Worm (Caenorhabditis elegans) whole organism, L4 larva: Measurements from ENCODE around the gene dlc-2.
A peak's percentile ranks its signal among the peaks of the same experiment; 100 is the strongest.

Experiments used
- F44E2.7 ChIP-seq: fragments of 200-800 bp; sonication (Bioruptor generic); IDR thresholded peaks from 2 replicates; pipeline ENCODE4 v2.1.2; 2022; ENCODE audit warnings: missing genetic modification characterization, missing compliant biosample characterization
- T26A8.4 ChIP-seq: fragments of 200-800 bp; sonication (Bioruptor generic); IDR thresholded peaks from 2 replicates; pipeline ENCODE4 v1.3.6; 2022; ENCODE audit warnings: missing genetic modification characterization, missing compliant biosample characterization
- Y5F2A.4 ChIP-seq: fragments of 200-800 bp; sonication (Bioruptor generic); optimal IDR thresholded peaks from 2 replicates; lab custom pipeline; 2018; ENCODE audit warnings: mild to moderate bottlenecking, missing genetic modification characterization, missing compliant biosample characterization
- Y75B8A.6 ChIP-seq: fragments of 200-800 bp; sonication (Bioruptor generic); IDR thresholded peaks from 2 replicates; pipeline ENCODE4 v1.3.6; 2022; ENCODE audit warnings: missing genetic modification reagents, missing genetic modification characterization, missing compliant biosample characterization
- ZK337.2 ChIP-seq: fragments of 200-800 bp; sonication (Bioruptor generic); IDR thresholded peaks from 2 replicates; pipeline ENCODE4 v1.3.6; 2022; ENCODE audit warnings: missing genetic modification reagents, missing genetic modification characterization, missing compliant biosample characterization
- ZK546.5 ChIP-seq, 2 experiments: sonication (generic microtip); optimal IDR thresholded peaks; 2 replicates each; lab custom pipeline; 2017; ENCODE audit warnings: missing biosample characterization in 2 of 2, missing genetic modification characterization in 2 of 2
- aha-1 ChIP-seq: fragments of 150-350 bp; peaks from one replicate; lab custom pipeline; 2014; ENCODE audit warnings: missing biosample characterization, missing genetic modification characterization
- attf-4 ChIP-seq: sonication (generic microtip); optimal IDR thresholded peaks from 3 replicates; lab custom pipeline; 2017; ENCODE audit warnings: missing biosample characterization, missing genetic modification characterization
- ceh-20 ChIP-seq: fragments of 200-800 bp; sonication (Bioruptor generic); IDR thresholded peaks from 2 replicates; pipeline ENCODE4 v1.3.6; 2022; ENCODE audit warnings: missing genetic modification reagents, missing genetic modification characterization, missing compliant biosample characterization
- ceh-32 ChIP-seq: sonication (generic microtip); optimal IDR thresholded peaks from 2 replicates; lab custom pipeline; 2016; ENCODE audit warnings: mild to moderate bottlenecking, missing genetic modification characterization, missing compliant biosample characterization; ENCODE audit not compliant: poor library complexity
- ceh-62 ChIP-seq: sonication (generic microtip); optimal IDR thresholded peaks from 2 replicates; lab custom pipeline; 2017; ENCODE audit warnings: missing biosample characterization, missing genetic modification characterization
- daf-12 ChIP-seq: fragments of 150-350 bp; optimal IDR thresholded peaks from 2 replicates; lab custom pipeline; 2014; ENCODE audit warnings: missing biosample characterization, missing genetic modification reagents, missing genetic modification characterization
- dmd-9 ChIP-seq: fragments of 200-800 bp; sonication (Bioruptor generic); IDR thresholded peaks from 2 replicates; pipeline ENCODE4 v1.3.6; 2022; ENCODE audit warnings: missing genetic modification reagents, missing genetic modification characterization, missing compliant biosample characterization
- egl-27 ChIP-seq: sonication (generic microtip); optimal IDR thresholded peaks from 3 replicates; lab custom pipeline; 2017; ENCODE audit warnings: missing biosample characterization, missing genetic modification reagents, missing genetic modification characterization
- egl-43 ChIP-seq: fragments of 200-800 bp; sonication (Bioruptor generic); IDR thresholded peaks from 2 replicates; pipeline ENCODE4 v1.3.6; 2022; ENCODE audit warnings: missing genetic modification reagents, missing genetic modification characterization, missing compliant biosample characterization
- gei-8 ChIP-seq: fragments of 200-800 bp; sonication (Bioruptor generic); optimal IDR thresholded peaks from 2 replicates; lab custom pipeline; 2018; ENCODE audit warnings: mild to moderate bottlenecking, missing genetic modification characterization, missing compliant biosample characterization
- hif-1 ChIP-seq, 2 experiments: sonication (generic microtip); optimal IDR thresholded peaks; 2 replicates each; lab custom pipeline; 2016 to 2017; ENCODE audit warnings: missing compliant biosample characterization in 2 of 2, missing genetic modification characterization in 2 of 2, missing genetic modification reagents in 2 of 2, missing genotype in 2 of 2, mild to moderate bottlenecking in 1 of 2
- hlh-11 ChIP-seq: fragments of 200-800 bp; sonication (Bioruptor generic); optimal IDR thresholded peaks from 2 replicates; lab custom pipeline; 2018; ENCODE audit warnings: mild to moderate bottlenecking, missing genetic modification characterization, missing compliant biosample characterization
- jun-1 ChIP-seq: fragments of 150-350 bp; optimal IDR thresholded peaks from 2 replicates; lab custom pipeline; 2014; ENCODE audit warnings: missing biosample characterization, missing genetic modification reagents, missing genetic modification characterization
- lin-15B ChIP-seq: fragments of 150-350 bp; sonication (generic microtip); optimal IDR thresholded peaks from 3 replicates; lab custom pipeline; 2014; ENCODE audit warnings: missing biosample characterization, missing genetic modification characterization
- lin-29 ChIP-seq: fragments of 200-800 bp; sonication (Bioruptor generic); IDR thresholded peaks from 2 replicates; pipeline ENCODE4 v1.3.6; 2022; ENCODE audit warnings: missing genetic modification reagents, missing genetic modification characterization, missing compliant biosample characterization
- lin-39 ChIP-seq: fragments of 150-350 bp; optimal IDR thresholded peaks from 2 replicates; lab custom pipeline; 2014; ENCODE audit warnings: missing biosample characterization, missing genetic modification reagents, missing genetic modification characterization
- lsy-2 ChIP-seq, 2 experiments: fragments of 150-350 bp in 1 of 2; sonication (generic microtip) in 1 of 2; optimal IDR thresholded peaks; 2 replicates each; lab custom pipeline; 2014 to 2017; ENCODE audit warnings: missing biosample characterization in 2 of 2, missing genetic modification characterization in 2 of 2
- madf-5 ChIP-seq, 2 experiments: fragments of 200-800 bp; sonication (Bioruptor generic); IDR thresholded peaks; 2 replicates each; pipeline ENCODE4 v1.3.6; 2022; ENCODE audit warnings: missing compliant biosample characterization in 2 of 2, missing genetic modification characterization in 2 of 2
- mdt-29 ChIP-seq: fragments of 200-800 bp; sonication (Bioruptor generic); IDR thresholded peaks from 2 replicates; pipeline ENCODE4 v1.3.6; 2022; ENCODE audit warnings: missing genetic modification reagents, missing genetic modification characterization, missing compliant biosample characterization
- mep-1 ChIP-seq: fragments of 150-350 bp; sonication (generic microtip); optimal IDR thresholded peaks from 3 replicates; lab custom pipeline; 2014; ENCODE audit warnings: missing biosample characterization, missing genetic modification characterization
- nhr-102 ChIP-seq: sonication (generic microtip); optimal IDR thresholded peaks from 2 replicates; lab custom pipeline; 2016; ENCODE audit warnings: mild to moderate bottlenecking, missing genetic modification characterization, moderate library complexity, missing compliant biosample characterization
- nhr-11 ChIP-seq: fragments of 150-350 bp; optimal IDR thresholded peaks from 2 replicates; lab custom pipeline; 2014; ENCODE audit warnings: missing biosample characterization, missing genetic modification characterization
- nhr-28 ChIP-seq: fragments of 150-350 bp; optimal IDR thresholded peaks from 2 replicates; lab custom pipeline; 2014; ENCODE audit warnings: missing biosample characterization, missing genetic modification characterization
- nhr-41 ChIP-seq: fragments of 200-800 bp; sonication (Bioruptor generic); IDR thresholded peaks from 2 replicates; pipeline ENCODE4 v1.3.6; 2022; ENCODE audit warnings: missing genetic modification reagents, missing genetic modification characterization, missing compliant biosample characterization
- nhr-42 ChIP-seq: fragments of 200-800 bp; sonication (Bioruptor generic); IDR thresholded peaks from 2 replicates; pipeline ENCODE4 v1.3.6; 2022; ENCODE audit warnings: missing genetic modification characterization, missing compliant biosample characterization
- pqm-1 ChIP-seq: sonication (generic microtip); optimal IDR thresholded peaks from 2 replicates; lab custom pipeline; 2017; ENCODE audit warnings: missing biosample characterization, missing genetic modification characterization
- rbr-2 ChIP-seq: sonication (generic microtip); optimal IDR thresholded peaks from 2 replicates; lab custom pipeline; 2016; ENCODE audit warnings: missing genotype, missing genetic modification characterization, missing compliant biosample characterization
- sdz-12 ChIP-seq: fragments of 200-800 bp; sonication (Bioruptor generic); optimal IDR thresholded peaks from 2 replicates; lab custom pipeline; 2018; ENCODE audit warnings: mild to moderate bottlenecking, missing genetic modification characterization, missing compliant biosample characterization
- set-16 ChIP-seq: fragments of 200-800 bp; sonication (Bioruptor generic); IDR thresholded peaks from 2 replicates; pipeline ENCODE4 v1.3.6; 2022; ENCODE audit warnings: missing genetic modification reagents, missing genetic modification characterization, missing compliant biosample characterization
- snpc-1.2 ChIP-seq: fragments of 200-800 bp; sonication (Bioruptor generic); IDR thresholded peaks from 2 replicates; pipeline ENCODE4 v1.3.6; 2022; ENCODE audit warnings: missing genetic modification reagents, missing genetic modification characterization, missing compliant biosample characterization
- spr-1 ChIP-seq: sonication (generic microtip); optimal IDR thresholded peaks from 2 replicates; lab custom pipeline; 2016; ENCODE audit warnings: mild to moderate bottlenecking, missing genetic modification characterization, missing compliant biosample characterization
- tag-97 ChIP-seq: fragments of 200-800 bp; sonication (Bioruptor generic); IDR thresholded peaks from 2 replicates; pipeline ENCODE4 v1.3.6; 2022; ENCODE audit warnings: missing genetic modification characterization, missing compliant biosample characterization
- tra-1 ChIP-seq: fragments of 200-800 bp; sonication (Bioruptor generic); IDR thresholded peaks from 2 replicates; pipeline ENCODE4 v1.3.6; 2022; ENCODE audit warnings: missing genetic modification reagents, missing genetic modification characterization, missing compliant biosample characterization
- unc-62 ChIP-seq, 3 experiments: fragments of 150-350 bp in 1 of 3; sonication (generic microtip); optimal IDR thresholded peaks in 2 of 3; peaks in 1 of 3; 1 replicate in 1 of 3; 2 replicates in 2 of 3; lab custom pipeline; 2014 to 2017; ENCODE audit warnings: missing biosample characterization in 3 of 3, missing genetic modification characterization in 3 of 3, missing genetic modification reagents in 3 of 3, missing genotype in 1 of 3
- zag-1 ChIP-seq: fragments of 150-350 bp; optimal IDR thresholded peaks from 2 replicates; lab custom pipeline; 2014; ENCODE audit warnings: missing biosample characterization, missing genetic modification characterization
- zip-11 ChIP-seq: fragments of 200-800 bp; sonication (Bioruptor generic); IDR thresholded peaks from 2 replicates; pipeline ENCODE4 v1.3.6; 2022; ENCODE audit warnings: missing genetic modification characterization, missing compliant biosample characterization

Gene dlc-2

ce11 chrIV:12110339-12110738 lies 1.0 kb downstream of the dlc-2 start, which contains the start of gene col-129:
TSS of gene col-129 (minus strand) at chrIV:12110439.
- TF ChIP-seq nhr-28 (tag; lab: Kevin White, UChicago): no peak
- TF ChIP-seq ceh-20: no peak
- TF ChIP-seq lin-15B: no peak
- no peak for TF ChIP-seq T26A8.4 (GFP tag; lab: Robert Waterston, UW)
- TF ChIP-seq spr-1: no peak
- TF ChIP-seq ZK546.5 (tag; optimal IDR thresholded peaks at IDR 0.05; lab: Kevin White, UChicago): no peak
- TF ChIP-seq F44E2.7 (GFP tag; lab: Robert Waterston, UW): no peak
- TF ChIP-seq nhr-11 (tag; lab: Kevin White, UChicago): no peak
- TF ChIP-seq sdz-12 (GFP tag; lab: Kevin White, UChicago): no peak
- no peak for TF ChIP-seq tag-97 (GFP tag; lab: Robert Waterston, UW)
- TF ChIP-seq zip-11 (GFP tag; lab: Robert Waterston, UW): no peak
- TF ChIP-seq mep-1: no peak
- no peak for TF ChIP-seq ceh-32 (tag; lab: Kevin White, UChicago)
- TF ChIP-seq daf-12 (tag; lab: Kevin White, UChicago): no peak
- no peak for TF ChIP-seq attf-4 (tag; lab: Kevin White, UChicago)
- TF ChIP-seq aha-1 (tag; lab: Kevin White, UChicago): no peak
- no peak for TF ChIP-seq unc-62 (GFP tag; optimal IDR thresholded peaks at IDR 0.05 in 1 of 2; lab: Kevin White, UChicago)
- TF ChIP-seq unc-62 (tag; optimal IDR thresholded peaks at IDR 0.05; lab: Kevin White, UChicago): no peak
- TF ChIP-seq madf-5 (GFP tag; IDR thresholded peaks at IDR 0.05; lab: Robert Waterston, UW): no peak
- TF ChIP-seq, all 104 proteins: peak for 0

ce11 chrIV:12109743-12110142 lies 1.6 kb downstream of the dlc-2 start:
- TF ChIP-seq ZK337.2 (GFP tag; lab: Robert Waterston, UW) (no peak), tra-1 (GFP tag; lab: Robert Waterston, UW) (0 out of 2 replicates have a peak, but pooled peaks have one; percentile 19)

ce11 chrIV:12108984-12109657 lies 2.3 kb downstream of the dlc-2 start:
- TF ChIP-seq nhr-42 (no peak), ceh-62 (tag; lab: Kevin White, UChicago) (no peak), nhr-102 (tag; lab: Kevin White, UChicago) (no peak), snpc-1.2 (GFP tag; lab: Robert Waterston, UW) (no peak), hlh-11 (tag; lab: Kevin White, UChicago) (peak; percentile 3), tra-1 (GFP tag; lab: Robert Waterston, UW) (0 out of 2 replicates have a peak, but pooled peaks have one; percentile 20), hif-1 (tag; optimal IDR thresholded peaks at IDR 0.05; lab: Kevin White, UChicago) (no peak), F44E2.7 (GFP tag; lab: Robert Waterston, UW) (no peak), zag-1 (tag; lab: Kevin White, UChicago) (no peak), madf-5 (GFP tag; IDR thresholded peaks at IDR 0.05; lab: Robert Waterston, UW) (no peak), rbr-2 (no peak), jun-1 (no peak), lsy-2 (tag; optimal IDR thresholded peaks at IDR 0.05; lab: Kevin White, UChicago) (no peak), pqm-1 (tag; lab: Kevin White, UChicago) (no peak), lin-39 (tag; lab: Kevin White, UChicago) (no peak), lin-29 (no peak), dmd-9 (GFP tag; lab: Robert Waterston, UW) (no peak), gei-8 (peak; percentile 27), nhr-41 (no peak), Y5F2A.4 (no peak), set-16 (peak; percentile 82), egl-27 (tag; lab: Kevin White, UChicago) (no peak), egl-43 (peak; percentile 49; the same call in 1 of the 2 replicates), Y75B8A.6 (no peak), mdt-29 (GFP tag; lab: Robert Waterston, UW) (no peak)
- TF ChIP-seq, all 104 proteins: peak for 5
